Fruit fly (Drosophila melanogaster) whole organism, embryonic: Measurements from ENCODE around the gene CG34307.
A peak's percentile ranks its signal among the peaks of the same experiment; 100 is the strongest.

Experiments
- Bteb2 ChIP-seq: fragments of 200-800 bp; sonication (Bioruptor generic); optimal IDR thresholded peaks from 2 replicates; lab custom pipeline; 2016; ENCODE audit warnings: missing biosample characterization, missing genetic modification characterization
- CG1024 ChIP-seq: fragments of 200-800 bp; sonication (Bioruptor generic); IDR thresholded peaks from 2 replicates; pipeline ENCODE4 v1.3.6; 2022; ENCODE audit warnings: missing biosample characterization, missing genetic modification characterization
- CG10565 ChIP-seq: fragments of 200-800 bp; sonication (Bioruptor generic); optimal IDR thresholded peaks from 3 replicates; lab custom pipeline; 2016; ENCODE audit warnings: missing biosample characterization, mild to moderate bottlenecking, missing genetic modification characterization
- CG11093 ChIP-seq: fragments of 200-800 bp; sonication (Bioruptor generic); IDR thresholded peaks from 3 replicates; pipeline ENCODE4 v1.3.6; 2022; ENCODE audit warnings: missing biosample characterization, missing genetic modification characterization
- CG11456 ChIP-seq: fragments of 200-800 bp; sonication (Bioruptor generic); IDR thresholded peaks from 3 replicates; pipeline ENCODE4 v1.3.6; 2022; ENCODE audit warnings: missing biosample characterization, missing genetic modification characterization
- CG1233 ChIP-seq: fragments of 200-800 bp; sonication (Bioruptor generic); optimal IDR thresholded peaks from 4 replicates; lab custom pipeline; 2018; ENCODE audit warnings: missing biosample characterization, mild to moderate bottlenecking, missing genetic modification characterization
- CG12391 ChIP-seq: fragments of 200-800 bp; sonication (Bioruptor generic); optimal IDR thresholded peaks from 3 replicates; lab custom pipeline; 2018; ENCODE audit warnings: missing biosample characterization, mild to moderate bottlenecking, missing genetic modification characterization, moderate library complexity
- CG14667 ChIP-seq: fragments of 200-800 bp; sonication (Bioruptor generic); IDR thresholded peaks from 2 replicates; pipeline ENCODE4 v1.3.6; 2022; ENCODE audit warnings: missing biosample characterization, missing genetic modification characterization
- CG1529 ChIP-seq: fragments of 200-800 bp; sonication (Bioruptor generic); optimal IDR thresholded peaks from 3 replicates; lab custom pipeline; 2018; ENCODE audit warnings: missing biosample characterization, missing genetic modification characterization
- CG1602 ChIP-seq: fragments of 200-800 bp; sonication (Bioruptor generic); optimal IDR thresholded peaks from 3 replicates; lab custom pipeline; 2016; ENCODE audit warnings: missing biosample characterization, missing genetic modification characterization
- CG16815 ChIP-seq: fragments of 200-800 bp; sonication (Bioruptor generic); optimal IDR thresholded peaks from 3 replicates; lab custom pipeline; 2017; ENCODE audit warnings: missing biosample characterization, mild to moderate bottlenecking, missing genetic modification characterization
- CG1792 ChIP-seq: fragments of 200-800 bp; sonication (Bioruptor generic); optimal IDR thresholded peaks from 2 replicates; lab custom pipeline; 2016; ENCODE audit warnings: missing biosample characterization, missing genetic modification characterization
- CG2120 ChIP-seq: fragments of 200-800 bp; sonication (Bioruptor generic); optimal IDR thresholded peaks from 3 replicates; lab custom pipeline; 2016; ENCODE audit warnings: missing biosample characterization, missing genetic modification characterization
- CG2889 ChIP-seq: fragments of 200-800 bp; sonication (Bioruptor generic); IDR thresholded peaks from 3 replicates; pipeline ENCODE4 v1.3.6; 2022; ENCODE audit warnings: missing biosample characterization, missing genetic modification characterization
- CG31365 ChIP-seq: fragments of 200-800 bp; sonication (Bioruptor generic); optimal IDR thresholded peaks from 2 replicates; lab custom pipeline; 2018; ENCODE audit warnings: missing biosample characterization, mild to moderate bottlenecking, missing genetic modification characterization
- CG3163 ChIP-seq: fragments of 200-800 bp; sonication (Bioruptor generic); optimal IDR thresholded peaks from 3 replicates; lab custom pipeline; 2016; ENCODE audit warnings: missing biosample characterization, missing genetic modification characterization
- CG32532 ChIP-seq: fragments of 200-800 bp; sonication (Bioruptor generic); IDR thresholded peaks from 2 replicates; pipeline ENCODE4 v1.3.6; 2022; ENCODE audit warnings: missing biosample characterization, missing genetic modification characterization
- CG34422 ChIP-seq: fragments of 200-800 bp; sonication (Bioruptor generic); IDR thresholded peaks from 3 replicates; pipeline ENCODE4 v1.3.6; 2022; ENCODE audit warnings: missing biosample characterization, missing genetic modification characterization
- CG3726 ChIP-seq: fragments of 200-800 bp; sonication (Bioruptor generic); IDR thresholded peaks from 3 replicates; pipeline ENCODE4, ENCODE4 v1.3.6; 2022; ENCODE audit warnings: missing biosample characterization, missing genetic modification characterization
- CG6254 ChIP-seq: fragments of 200-800 bp; sonication (Bioruptor generic); optimal IDR thresholded peaks from 3 replicates; lab custom pipeline; 2017; ENCODE audit warnings: mild to moderate bottlenecking, missing biosample characterization, missing genetic modification reagents, missing genetic modification characterization
- CG6272 ChIP-seq: fragments of 200-800 bp; sonication (Bioruptor generic); IDR thresholded peaks from 2 replicates; pipeline ENCODE4 v1.3.6; 2022; ENCODE audit warnings: missing biosample characterization, missing genetic modification characterization
- CG7786 ChIP-seq: fragments of 200-800 bp; sonication (Bioruptor generic); optimal IDR thresholded peaks from 2 replicates; lab custom pipeline; 2016; ENCODE audit warnings: missing biosample characterization, missing genetic modification characterization
- Eip74EF ChIP-seq, 2 experiments: fragments of 200-800 bp in 1 of 2; fragments of >200 bp in 1 of 2; sonication (Bioruptor generic) in 1 of 2; optimal IDR thresholded peaks; 2 replicates each; lab custom pipeline; 2017 to 2019; ENCODE audit warnings: missing biosample characterization in 2 of 2, missing genetic modification characterization in 2 of 2, mild to moderate bottlenecking in 1 of 2, moderate library complexity in 1 of 2
- HHEX ChIP-seq: fragments of 200-800 bp; sonication (Bioruptor generic); optimal IDR thresholded peaks from 3 replicates; lab custom pipeline; 2017; ENCODE audit warnings: missing biosample characterization, mild to moderate bottlenecking, missing genetic modification characterization, missing genetic modification reagents
- Hey ChIP-seq: fragments of 200-800 bp; sonication (Bioruptor generic); optimal IDR thresholded peaks from 3 replicates; lab custom pipeline; 2018; ENCODE audit warnings: missing biosample characterization, mild to moderate bottlenecking, missing genetic modification characterization
- Hr39 ChIP-seq: fragments of >200 bp; optimal IDR thresholded peaks from 2 replicates; lab custom pipeline; 2017
- NK7.1 ChIP-seq: fragments of 200-800 bp; sonication (Bioruptor generic); optimal IDR thresholded peaks from 3 replicates; lab custom pipeline; 2016; ENCODE audit warnings: missing biosample characterization, missing genetic modification characterization
- Nf-YC ChIP-seq: fragments of 200-800 bp; optimal IDR thresholded peaks from 3 replicates; lab custom pipeline; 2019; ENCODE audit warnings: missing biosample characterization, mild to moderate bottlenecking, missing genetic modification characterization, moderate library complexity
- Opbp ChIP-seq: fragments of 200-800 bp; sonication (Bioruptor generic); IDR thresholded peaks from 3 replicates; pipeline ENCODE4 v1.3.6; 2022; ENCODE audit warnings: missing biosample characterization, missing genetic modification characterization; ENCODE audit not compliant: partially characterized antibody
- PHDP ChIP-seq: fragments of 200-800 bp; sonication (Bioruptor generic); optimal IDR thresholded peaks from 3 replicates; lab custom pipeline; 2018; ENCODE audit warnings: missing biosample characterization, mild to moderate bottlenecking, missing genetic modification characterization, moderate library complexity
- Side ChIP-seq: fragments of 200-800 bp; sonication (Bioruptor generic); optimal IDR thresholded peaks from 2 replicates; lab custom pipeline; 2016; ENCODE audit warnings: missing biosample characterization, missing genetic modification characterization
- Stat92E ChIP-seq, 3 experiments: fragments of >200 bp in 2 of 3; fragments of 200-800 bp in 1 of 3; sonication (Bioruptor generic) in 1 of 3; optimal IDR thresholded peaks; 2 replicates each; lab custom pipeline; 2017 to 2019; ENCODE audit warnings: missing biosample characterization in 3 of 3, missing genetic modification characterization in 3 of 3, mild to moderate bottlenecking in 1 of 3, moderate library complexity in 1 of 3
- ac ChIP-seq: fragments of 200-800 bp; sonication (Bioruptor generic); optimal IDR thresholded peaks from 3 replicates; lab custom pipeline; 2017; ENCODE audit warnings: missing biosample characterization, mild to moderate bottlenecking, missing genetic modification characterization
- aop ChIP-seq: fragments of 200-800 bp; sonication (Bioruptor generic); IDR thresholded peaks from 2 replicates; pipeline ENCODE4 v1.3.6; 2022; ENCODE audit warnings: missing biosample characterization, missing genetic modification characterization
- chif ChIP-seq, 2 experiments: fragments of 200-800 bp; sonication (Bioruptor generic); optimal IDR thresholded peaks; 3 replicates each; lab custom pipeline; 2016; ENCODE audit warnings: missing biosample characterization in 2 of 2, missing genetic modification characterization in 2 of 2
- chinmo ChIP-seq: fragments of 200-800 bp; sonication (Bioruptor generic); IDR thresholded peaks from 4 replicates; pipeline ENCODE4 v1.3.6; 2022; ENCODE audit warnings: missing biosample characterization, missing genetic modification characterization; ENCODE audit not compliant: partially characterized antibody
- ci ChIP-seq: fragments of 200-800 bp; sonication (Bioruptor generic); IDR thresholded peaks from 3 replicates; pipeline ENCODE4 v1.3.6; 2022; ENCODE audit warnings: missing biosample characterization, missing genetic modification characterization
- da ChIP-seq: fragments of 200-800 bp; sonication (Bioruptor generic); optimal IDR thresholded peaks from 2 replicates; lab custom pipeline; 2016; ENCODE audit warnings: missing biosample characterization, missing genetic modification characterization
- danr ChIP-seq: fragments of 200-800 bp; sonication (Bioruptor generic); IDR thresholded peaks from 2 replicates; pipeline ENCODE4 v1.3.6; 2022; ENCODE audit warnings: missing biosample characterization, missing genetic modification characterization
- eve ChIP-seq, 2 experiments: fragments of >200 bp; optimal IDR thresholded peaks; 2 replicates each; lab custom pipeline; 2017; ENCODE audit warnings: missing biosample characterization in 2 of 2, missing genetic modification characterization in 2 of 2
- fru ChIP-seq: fragments of >200 bp; optimal IDR thresholded peaks from 2 replicates; lab custom pipeline; 2017
- grn ChIP-seq: fragments of 200-800 bp; sonication (Bioruptor generic); optimal IDR thresholded peaks from 3 replicates; lab custom pipeline; 2017; ENCODE audit warnings: missing biosample characterization, missing genetic modification characterization
- hkb ChIP-seq, 2 experiments: fragments of 200-800 bp in 1 of 2; fragments of >200 bp in 1 of 2; sonication (Bioruptor generic) in 1 of 2; IDR thresholded peaks in 1 of 2; optimal IDR thresholded peaks in 1 of 2; 2 replicates each; pipeline versions ENCODE4 v1.3.6 to Lab custom; 2017 to 2022; ENCODE audit warnings: missing biosample characterization in 1 of 2, missing genetic modification characterization in 1 of 2
- hth ChIP-seq: fragments of >200 bp; optimal IDR thresholded peaks from 2 replicates; lab custom pipeline; 2017; ENCODE audit warnings: inconsistent platforms
- odd ChIP-seq: fragments of 200-800 bp; sonication (Bioruptor generic); optimal IDR thresholded peaks from 2 replicates; lab custom pipeline; 2017; ENCODE audit warnings: missing biosample characterization, mild to moderate bottlenecking, missing genetic modification characterization
- org-1 ChIP-seq: fragments of 200-800 bp; sonication (Bioruptor generic); optimal IDR thresholded peaks from 2 replicates; lab custom pipeline; 2017; ENCODE audit warnings: missing biosample characterization, missing genetic modification characterization
- sima ChIP-seq: fragments of 200-800 bp; sonication (Bioruptor generic); optimal IDR thresholded peaks from 2 replicates; lab custom pipeline; 2016; ENCODE audit warnings: missing biosample characterization, missing genetic modification characterization
- wek ChIP-seq: fragments of 200-800 bp; sonication (Bioruptor generic); optimal IDR thresholded peaks from 3 replicates; lab custom pipeline; 2018; ENCODE audit warnings: missing biosample characterization, mild to moderate bottlenecking, missing genetic modification characterization, moderate library complexity
- zfh1 ChIP-seq: fragments of 200-800 bp; sonication (Bioruptor generic); IDR thresholded peaks from 3 replicates; pipeline ENCODE4 v1.3.6; 2022; ENCODE audit warnings: missing biosample characterization, missing genetic modification characterization

The CG34307 gene

dm6 chr3R:11849378-11850249 is 47.8 kb upstream of the CG34307 start (continued):
- TF ChIP-seq CG6254 (GFP tag; lab: Kevin White, UChicago), result peak; percentile 91
- TF ChIP-seq wek (GFP tag; lab: Kevin White, UChicago), result peak; percentile 81
- peak; percentile 85 for TF ChIP-seq da (GFP tag; lab: Kevin White, UChicago)
- peak; percentile 93 for TF ChIP-seq CG1024 (GFP tag; lab: Robert Waterston, UW)
- TF ChIP-seq aop (GFP tag; lab: Robert Waterston, UW), result no peak; the same call in none of the 2 replicates
- 0 out of 3 replicates have a peak, but pooled peaks have one; percentile 42 for TF ChIP-seq Opbp (GFP tag; lab: Robert Waterston, UW)
- TF ChIP-seq danr (GFP tag; lab: Robert Waterston, UW), result peak; percentile 83
- peak; percentile 92 for TF ChIP-seq CG11093
- peak; percentile 90 for TF ChIP-seq CG1602 (GFP tag; lab: Kevin White, UChicago)
- TF ChIP-seq PHDP (tag; lab: Kevin White, UChicago), result peak; percentile 89
- peak; percentile 97 for TF ChIP-seq ci (GFP tag; lab: Robert Waterston, UW)
- TF ChIP-seq Stat92E (GFP tag; optimal IDR thresholded peaks at IDR 0.05; lab: Kevin White, UChicago), result peak in 1 of 3 experiments; percentile 90
- peak; percentile 67 for TF ChIP-seq odd (GFP tag; lab: Kevin White, UChicago)
- TF ChIP-seq Eip74EF (GFP tag; optimal IDR thresholded peaks at IDR 0.05; lab: Kevin White, UChicago), result peak in 1 of 2 experiments; percentile 89
- TF ChIP-seq CG3726 (GFP tag; lab: Robert Waterston, UW), result peak; percentile 80; the same call in 2 of the 3 replicates
- peak; percentile 90 to 94 for TF ChIP-seq chif (GFP tag; optimal IDR thresholded peaks at IDR 0.05; lab: Kevin White, UChicago)
- peak; percentile 81 for TF ChIP-seq Side (GFP tag; lab: Kevin White, UChicago)
- peak; percentile 89 for TF ChIP-seq HHEX (GFP tag; lab: Kevin White, UChicago)
- TF ChIP-seq CG2120 (GFP tag; lab: Kevin White, UChicago), result no peak
- TF ChIP-seq org-1, result peak; percentile 91
- TF ChIP-seq sima (GFP tag; lab: Kevin White, UChicago), result peak; percentile 61
- peak; percentile 87 for TF ChIP-seq CG6272 (GFP tag; lab: Robert Waterston, UW)
- TF ChIP-seq ac (GFP tag; lab: Kevin White, UChicago), result peak; percentile 44
- TF ChIP-seq CG1792 (GFP tag; lab: Kevin White, UChicago), result peak; percentile 80
- peak; percentile 90; the same call in 2 of the 3 replicates for TF ChIP-seq CG34422 (GFP tag; lab: Robert Waterston, UW)
- peak; percentile 23 for TF ChIP-seq Hey (tag; lab: Kevin White, UChicago)
- TF ChIP-seq CG31365 (tag; lab: Kevin White, UChicago), result peak; percentile 66
- peak; percentile 67 for TF ChIP-seq CG16815 (GFP tag; lab: Kevin White, UChicago)
- TF ChIP-seq chinmo (GFP tag; lab: Robert Waterston, UW), result no peak
- peak; percentile 77 for TF ChIP-seq CG11456 (GFP tag; lab: Robert Waterston, UW)
- TF ChIP-seq hkb (optimal IDR thresholded peaks at IDR 0.05; lab: Kevin White, UChicago), result no peak
- peak; percentile 86 for TF ChIP-seq hkb (GFP tag; IDR thresholded peaks at IDR 0.05; lab: Robert Waterston, UW)
- TF ChIP-seq CG3163 (GFP tag; lab: Kevin White, UChicago), result peak; percentile 59
- peak; percentile 14; the same call in 1 of the 2 replicates for TF ChIP-seq CG32532 (GFP tag; lab: Robert Waterston, UW)
- TF ChIP-seq CG7786 (GFP tag; lab: Kevin White, UChicago), result peak; percentile 70
- TF ChIP-seq CG12391, result peak; percentile 90
- TF ChIP-seq CG14667 (GFP tag; lab: Robert Waterston, UW), result peak; percentile 80
- TF ChIP-seq hth, result no peak
- peak; percentile 81 for TF ChIP-seq NK7.1 (GFP tag; lab: Kevin White, UChicago)
- peak; percentile 31 for TF ChIP-seq grn (GFP tag; lab: Kevin White, UChicago)
- TF ChIP-seq CG1233 (GFP tag; lab: Kevin White, UChicago), result peak; percentile 82
- TF ChIP-seq Hr39 (lab: Kevin White, UChicago), result no peak
- TF ChIP-seq CG1529 (GFP tag; lab: Kevin White, UChicago), result peak; percentile 93
- peak; percentile 63 for TF ChIP-seq Bteb2 (GFP tag; lab: Kevin White, UChicago)
- TF ChIP-seq CG2889, result peak; percentile 31; the same call in 1 of the 3 replicates
- peak; percentile 25 for TF ChIP-seq Nf-YC (tag; lab: Kevin White, UChicago)
- TF ChIP-seq CG10565 (GFP tag; lab: Kevin White, UChicago), result peak; percentile 67
- peak in 1 of 2 experiments; percentile 95 for TF ChIP-seq eve (GFP tag; optimal IDR thresholded peaks at IDR 0.05; lab: Kevin White, UChicago)
- peak; percentile 97 for TF ChIP-seq zfh1 (GFP tag; lab: Robert Waterston, UW)
- no peak for TF ChIP-seq fru (lab: Kevin White, UChicago)
